Worm (Caenorhabditis elegans): ENCODE results near the gene srx-95.

Gene srx-95

DNA sequence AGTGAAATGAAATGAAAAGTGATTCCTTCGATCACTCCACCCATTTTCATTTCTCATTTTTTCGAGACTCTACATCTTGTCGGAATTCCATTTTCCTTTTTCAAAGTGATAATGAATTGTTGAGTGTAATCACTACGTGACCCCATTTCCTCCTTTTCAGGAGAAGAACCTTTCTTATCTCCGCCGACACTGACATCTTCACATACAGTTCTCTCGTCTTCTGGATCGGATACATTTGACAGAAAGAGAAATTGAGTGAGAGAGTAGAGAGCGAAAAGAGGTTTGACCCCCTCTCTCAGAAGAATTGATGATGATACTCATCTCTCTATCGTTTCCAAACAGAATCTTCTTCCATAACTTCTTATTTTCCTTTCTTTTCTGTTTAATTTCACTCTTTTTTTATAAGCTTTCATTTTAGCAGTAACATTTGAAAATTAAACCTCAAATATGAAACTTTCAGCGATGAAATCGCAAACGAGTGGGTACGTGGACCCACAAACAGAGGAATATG, 40.7 kb downstream of the srx-95 start, which contains the start of gene dpy-2:
Gene dpy-2 (plus strand): TSS at position 461 of the 511 bp plus-strand sequence.
- TF ChIP-seq nhr-23 (tag; optimal IDR thresholded peaks at IDR 0.05) (peak; percentile 85), sea-2 (GFP tag; optimal IDR thresholded peaks at IDR 0.05) (no peak), pha-4 (tag; optimal IDR thresholded peaks at IDR 0.05) (no peak), elt-3 (tag; optimal IDR thresholded peaks at IDR 0.05) (peak in 2 of 3 experiments; percentile 10 to 76), ceh-16 (tag; optimal IDR thresholded peaks at IDR 0.05) (no peak)

DNA sequence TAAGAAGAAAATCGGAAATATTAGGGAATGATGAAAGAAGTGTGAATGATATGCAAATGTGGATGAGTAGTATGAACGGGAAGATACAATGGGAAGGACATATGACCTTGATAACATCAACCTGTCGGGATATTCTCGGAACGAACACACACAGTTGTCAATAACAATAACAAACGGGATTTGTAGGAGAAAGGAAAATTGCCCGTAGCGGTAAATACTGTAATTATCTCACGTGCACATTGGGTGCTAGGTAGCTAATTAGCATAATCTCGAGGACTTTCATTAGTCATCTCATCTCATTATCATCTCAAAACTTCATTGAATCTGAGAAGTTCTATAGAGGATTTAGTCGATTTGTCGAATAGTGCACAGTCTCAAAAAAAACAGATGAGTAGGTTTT, 41.6 kb downstream of the srx-95 start:
- TF ChIP-seq mml-1 (tag; optimal IDR thresholded peaks at IDR 0.05) (no peak), nhr-11 (tag; optimal IDR thresholded peaks at IDR 0.05) (no peak), R02D3.7 (tag; optimal IDR thresholded peaks at IDR 0.05) (no peak), jun-1 (tag; optimal IDR thresholded peaks at IDR 0.05) (no peak), unc-62 (GFP tag; optimal IDR thresholded peaks at IDR 0.05) (no peak), mdl-1 (tag; optimal IDR thresholded peaks at IDR 0.05) (no peak), daf-12 (tag; optimal IDR thresholded peaks at IDR 0.05) (no peak), elt-3 (tag; optimal IDR thresholded peaks at IDR 0.05) (no peak), nhr-25 (tag; optimal IDR thresholded peaks at IDR 0.05) (no peak), nhr-76 (tag; optimal IDR thresholded peaks at IDR 0.05) (no peak), nhr-67 (tag; optimal IDR thresholded peaks at IDR 0.05) (no peak)

DNA sequence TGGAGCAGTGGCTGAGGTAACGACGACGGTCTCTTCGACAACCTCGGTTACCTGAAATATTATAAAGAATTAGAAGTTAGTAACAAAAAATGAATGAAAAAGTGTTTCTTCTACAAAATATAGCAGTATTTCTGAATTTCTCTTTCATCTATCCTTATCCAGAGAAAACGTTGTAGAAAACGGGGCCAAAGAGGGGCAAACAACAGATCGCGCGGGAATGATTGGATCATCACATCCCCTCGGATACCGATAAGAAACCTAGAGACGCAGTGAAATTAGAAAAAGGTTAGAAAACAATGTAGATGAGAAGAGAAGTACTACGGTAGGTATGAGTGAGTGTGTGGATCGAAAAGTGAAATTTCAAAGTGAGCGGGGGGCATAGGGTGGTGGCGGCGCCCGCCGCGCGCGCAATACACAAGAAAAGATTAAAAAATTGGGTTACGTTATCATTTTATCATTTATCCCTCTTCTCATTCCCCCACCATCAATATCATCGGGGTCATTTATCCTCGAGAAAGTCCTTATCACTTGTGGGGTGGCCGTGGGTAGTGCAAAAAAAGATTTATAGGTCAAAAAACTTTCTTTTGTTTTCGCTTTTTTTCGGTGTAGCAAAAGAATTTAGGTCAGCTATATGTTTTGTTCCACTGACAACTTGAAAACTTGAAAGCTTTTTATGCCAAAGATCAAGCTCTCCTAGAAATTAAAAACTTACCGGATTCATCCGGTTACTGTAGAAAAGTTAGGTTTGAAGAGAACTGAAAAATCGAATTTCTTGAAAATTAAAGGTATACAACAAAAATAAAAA, 42.2 kb downstream of the srx-95 start, which contains the start of the genes dpy-10 and T14B4.19:
Gene dpy-10 (minus strand): TSS at position 51 of the 805 bp plus-strand sequence.
Gene T14B4.19 (minus strand): TSS at position 755 of the 805 bp plus-strand sequence.
- TF ChIP-seq sea-2 (GFP tag; optimal IDR thresholded peaks at IDR 0.05) (no peak), skn-1 (tag; optimal IDR thresholded peaks at IDR 0.05) (no peak), nhr-43 (tag; optimal IDR thresholded peaks at IDR 0.05; ENCODE audit: poor library complexity, severe bottlenecking) (peak; percentile 75), zag-1 (tag; optimal IDR thresholded peaks at IDR 0.05) (no peak), ZK546.5 (tag; optimal IDR thresholded peaks at IDR 0.05) (no peak), fkh-10 (GFP tag; optimal IDR thresholded peaks at IDR 0.05) (no peak), nhr-23 (tag; optimal IDR thresholded peaks at IDR 0.05) (peak; percentile 96), ceh-9 (tag; optimal IDR thresholded peaks at IDR 0.05) (no peak), R02D3.7 (tag; optimal IDR thresholded peaks at IDR 0.05) (no peak), unc-62 (GFP tag; optimal IDR thresholded peaks at IDR 0.05) (no peak), fos-1 (tag; optimal IDR thresholded peaks at IDR 0.05) (no peak), elt-3 (tag; optimal IDR thresholded peaks at IDR 0.05) (peak in 2 of 3 experiments; percentile 18 to 85), ztf-4 (tag; optimal IDR thresholded peaks at IDR 0.05) (no peak), egl-5 (tag; optimal IDR thresholded peaks at IDR 0.05) (no peak), fkh-2 (tag; optimal IDR thresholded peaks at IDR 0.05) (no peak), tbx-2 (tag; optimal IDR thresholded peaks at IDR 0.05) (no peak), aly-2 (tag; optimal IDR thresholded peaks at IDR 0.05) (no peak), nhr-11 (tag; optimal IDR thresholded peaks at IDR 0.05) (no peak), nhr-12 (tag; optimal IDR thresholded peaks at IDR 0.05) (no peak), nfya-1 (tag; optimal IDR thresholded peaks at IDR 0.05; ENCODE audit: insufficient read depth) (no peak), ztf-11 (tag; optimal IDR thresholded peaks at IDR 0.05) (no peak), nhr-28 (tag; optimal IDR thresholded peaks at IDR 0.05) (no peak), snpc-4 (tag; optimal IDR thresholded peaks at IDR 0.05) (no peak), lin-15B (tag; optimal IDR thresholded peaks at IDR 0.05) (no peak), mdl-1 (tag; optimal IDR thresholded peaks at IDR 0.05) (no peak), nhr-237 (tag; optimal IDR thresholded peaks at IDR 0.05) (no peak), lsy-12 (tag; optimal IDR thresholded peaks at IDR 0.05) (peak; percentile 6), ama-1 (optimal IDR thresholded peaks at IDR 0.05) (no peak)

DNA sequence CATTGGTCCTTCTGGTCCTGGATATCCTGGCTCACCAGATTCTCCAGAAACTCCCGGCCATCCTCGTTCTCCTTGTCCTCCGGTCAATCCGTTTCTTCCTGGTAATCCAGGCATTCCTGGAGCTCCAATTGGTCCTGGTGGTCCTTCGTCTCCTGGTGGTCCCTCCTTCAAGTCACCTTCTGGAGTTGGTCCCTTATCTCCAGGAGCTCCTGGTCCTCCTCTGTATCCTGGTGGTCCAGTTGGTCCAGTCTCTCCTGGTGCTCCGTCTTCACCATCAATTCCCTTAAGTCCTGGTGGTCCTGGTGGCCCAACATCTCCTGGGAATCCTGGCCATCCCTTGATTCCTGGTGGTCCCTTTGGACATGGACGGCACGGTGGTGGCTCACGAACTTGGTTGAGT, 44.0 kb downstream of the srx-95 start:
- TF ChIP-seq pqm-1 (tag; optimal IDR thresholded peaks at IDR 0.05) (no peak), ceh-16 (tag; optimal IDR thresholded peaks at IDR 0.05) (no peak), skn-1 (tag; optimal IDR thresholded peaks at IDR 0.05) (no peak), fkh-10 (GFP tag; optimal IDR thresholded peaks at IDR 0.05) (no peak), nhr-67 (tag; optimal IDR thresholded peaks at IDR 0.05) (no peak), nhr-23 (tag; optimal IDR thresholded peaks at IDR 0.05) (no peak), nhr-237 (tag; optimal IDR thresholded peaks at IDR 0.05) (no peak), nhr-12 (tag; optimal IDR thresholded peaks at IDR 0.05) (no peak), egl-27 (tag; optimal IDR thresholded peaks at IDR 0.05) (no peak)

Measured in whole organism, L3 larva.